Fruit fly (Drosophila melanogaster) whole organism, embryonic: ENCODE data around the gene CG42591.

Experiments used
- Awh ChIP-seq: fragments of 200-800 bp; sonication (Bioruptor generic); IDR thresholded peaks from 2 replicates; pipeline ENCODE4, ENCODE4 v1.3.6; 2022; ENCODE audit warnings: missing biosample characterization, missing genetic modification characterization
- CG30431 ChIP-seq: fragments of 200-800 bp; sonication (Bioruptor generic); optimal IDR thresholded peaks from 2 replicates; lab custom pipeline; 2017; ENCODE audit warnings: missing biosample characterization, missing genetic modification characterization
- CG4730 ChIP-seq: fragments of 200-800 bp; sonication (Bioruptor generic); IDR thresholded peaks from 2 replicates; pipeline ENCODE4 v1.3.6; 2022; ENCODE audit warnings: missing biosample characterization, missing genetic modification characterization
- lbe ChIP-seq: fragments of 200-800 bp; sonication (Bioruptor generic); optimal IDR thresholded peaks from 2 replicates; lab custom pipeline; 2016; ENCODE audit warnings: missing biosample characterization, mild to moderate bottlenecking, missing genetic modification characterization

- TF ChIP-seq Awh (GFP tag; lab: Robert Waterston, UW): no peak
- TF ChIP-seq lbe (GFP tag; lab: Kevin White, UChicago): peak; percentile 92
- TF ChIP-seq CG30431: no peak
- TF ChIP-seq CG4730 (GFP tag; lab: Robert Waterston, UW): no peak
Measured at dm6 chr3L:8081822-8082221, 12.1 kb upstream of the CG42591 start.
